Fruit fly (Drosophila melanogaster) whole organism, embryonic: ENCODE results near the gene CheB38b.

Experiments used
- Abd-B ChIP-seq: fragments of 200-800 bp; sonication (Bioruptor generic); optimal IDR thresholded peaks from 2 replicates; lab custom pipeline; 2018; ENCODE audit warnings: missing biosample characterization, mild to moderate bottlenecking, missing genetic modification characterization, moderate library complexity
- Bdp1 ChIP-seq: fragments of 200-800 bp; sonication (Bioruptor generic); optimal IDR thresholded peaks from 3 replicates; lab custom pipeline; 2016; ENCODE audit warnings: missing biosample characterization, missing genetic modification characterization
- Bgb ChIP-seq: fragments of 200-800 bp; sonication (Bioruptor generic); IDR thresholded peaks from 2 replicates; pipeline ENCODE4 v1.3.6; 2022; ENCODE audit warnings: missing biosample characterization, missing genetic modification characterization; ENCODE audit not compliant: partially characterized antibody
- CG10147 ChIP-seq: fragments of 200-800 bp; sonication (Bioruptor generic); optimal IDR thresholded peaks from 2 replicates; lab custom pipeline; 2019; ENCODE audit warnings: missing biosample characterization, mild to moderate bottlenecking, missing genetic modification characterization, moderate library complexity
- CG10366 ChIP-seq: fragments of 200-800 bp; sonication (Bioruptor generic); IDR thresholded peaks from 2 replicates; pipeline ENCODE4 v1.3.6; 2022; ENCODE audit warnings: missing biosample characterization, missing genetic modification characterization
- CG10543 ChIP-seq: fragments of 200-800 bp; sonication (Bioruptor generic); optimal IDR thresholded peaks from 3 replicates; lab custom pipeline; 2017; ENCODE audit warnings: missing biosample characterization, mild to moderate bottlenecking, missing genetic modification characterization, moderate library complexity
- CG11398 ChIP-seq: fragments of 200-800 bp; sonication (Bioruptor generic); optimal IDR thresholded peaks from 2 replicates; lab custom pipeline; 2016; ENCODE audit warnings: missing biosample characterization, missing genetic modification characterization
- CG11560 ChIP-seq: fragments of 200-800 bp; sonication (Bioruptor generic); IDR thresholded peaks from 3 replicates; pipeline ENCODE4 v1.3.6; 2022; ENCODE audit warnings: missing biosample characterization, missing genetic modification characterization
- CG13287 ChIP-seq: fragments of 200-800 bp; sonication (Bioruptor generic); IDR thresholded peaks from 2 replicates; pipeline ENCODE4 v1.3.6; 2022; ENCODE audit warnings: missing biosample characterization, missing genetic modification characterization; ENCODE audit not compliant: partially characterized antibody
- CG13296 ChIP-seq: fragments of 200-800 bp; sonication (Bioruptor generic); optimal IDR thresholded peaks from 3 replicates; lab custom pipeline; 2018; ENCODE audit warnings: missing biosample characterization, mild to moderate bottlenecking, missing genetic modification characterization
- CG13624 ChIP-seq: fragments of 200-800 bp; sonication (Bioruptor generic); optimal IDR thresholded peaks from 2 replicates; lab custom pipeline; 2016; ENCODE audit warnings: missing biosample characterization, missing genetic modification characterization
- CG13894 ChIP-seq: fragments of 200-800 bp; sonication (Bioruptor generic); optimal IDR thresholded peaks from 3 replicates; lab custom pipeline; 2018; ENCODE audit warnings: missing biosample characterization, mild to moderate bottlenecking, missing genetic modification characterization, moderate library complexity
- CG1647 ChIP-seq: fragments of 200-800 bp; sonication (Bioruptor generic); optimal IDR thresholded peaks from 3 replicates; lab custom pipeline; 2016; ENCODE audit warnings: missing biosample characterization, missing genetic modification characterization
- CG18476 ChIP-seq: fragments of 200-800 bp; sonication (Bioruptor generic); optimal IDR thresholded peaks from 2 replicates; lab custom pipeline; 2016; ENCODE audit warnings: missing biosample characterization, mild to moderate bottlenecking, missing genetic modification characterization
- CG18764 ChIP-seq: fragments of 200-800 bp; sonication (Bioruptor generic); optimal IDR thresholded peaks from 3 replicates; lab custom pipeline; 2016; ENCODE audit warnings: missing biosample characterization, missing genetic modification characterization
- CG3065 ChIP-seq: fragments of 200-800 bp; sonication (Bioruptor generic); optimal IDR thresholded peaks from 2 replicates; lab custom pipeline; 2016; ENCODE audit warnings: missing biosample characterization, missing genetic modification characterization
- CG31365 ChIP-seq: fragments of 200-800 bp; sonication (Bioruptor generic); optimal IDR thresholded peaks from 2 replicates; lab custom pipeline; 2018; ENCODE audit warnings: missing biosample characterization, mild to moderate bottlenecking, missing genetic modification characterization
- CG34376 ChIP-seq: fragments of 200-800 bp; sonication (Bioruptor generic); optimal IDR thresholded peaks from 2 replicates; lab custom pipeline; 2018; ENCODE audit warnings: missing biosample characterization, mild to moderate bottlenecking, missing genetic modification characterization
- CG6683 ChIP-seq: fragments of 200-800 bp; sonication (Bioruptor generic); optimal IDR thresholded peaks from 2 replicates; lab custom pipeline; 2017; ENCODE audit warnings: missing biosample characterization, mild to moderate bottlenecking, missing genetic modification characterization, missing genetic modification reagents
- CG8290 ChIP-seq, 3 experiments: fragments of 200-800 bp; sonication (Bioruptor generic); optimal IDR thresholded peaks; 2 replicates each; lab custom pipeline; 2016 to 2019; ENCODE audit warnings: missing biosample characterization in 3 of 3, missing genetic modification characterization in 3 of 3, mild to moderate bottlenecking in 2 of 3, moderate library complexity in 1 of 3
- CrebB ChIP-seq: fragments of 200-800 bp; sonication (Bioruptor generic); optimal IDR thresholded peaks from 3 replicates; lab custom pipeline; 2018; ENCODE audit warnings: missing biosample characterization, mild to moderate bottlenecking, missing genetic modification characterization
- Deaf1 ChIP-seq: fragments of 200-800 bp; optimal IDR thresholded peaks from 3 replicates; lab custom pipeline; 2019; ENCODE audit warnings: missing biosample characterization, mild to moderate bottlenecking, missing genetic modification characterization, moderate library complexity
- Dip2 ChIP-seq: fragments of 200-800 bp; sonication (Bioruptor generic); IDR thresholded peaks from 2 replicates; pipeline ENCODE4 v1.3.6; 2022; ENCODE audit warnings: missing biosample characterization, missing genetic modification characterization
- Dip3 ChIP-seq: fragments of 200-800 bp; sonication (Bioruptor generic); optimal IDR thresholded peaks from 3 replicates; lab custom pipeline; 2016; ENCODE audit warnings: missing biosample characterization, missing genetic modification characterization
- H2.0 ChIP-seq: fragments of 200-800 bp; sonication (Bioruptor generic); IDR thresholded peaks from 2 replicates; pipeline ENCODE4 v1.3.6; 2022; ENCODE audit warnings: missing biosample characterization, missing genetic modification characterization
- HLH3B ChIP-seq: fragments of 200-800 bp; sonication (Bioruptor generic); IDR thresholded peaks from 2 replicates; pipeline ENCODE4 v1.3.6; 2022; ENCODE audit warnings: missing biosample characterization, missing genetic modification characterization
- Hand ChIP-seq: fragments of 200-800 bp; sonication (Bioruptor generic); optimal IDR thresholded peaks from 2 replicates; lab custom pipeline; 2017; ENCODE audit warnings: mild to moderate bottlenecking, missing biosample characterization, missing genetic modification reagents, missing genetic modification characterization
- Jarid2 ChIP-seq: fragments of 200-800 bp; sonication (Bioruptor generic); optimal IDR thresholded peaks from 3 replicates; lab custom pipeline; 2017; ENCODE audit warnings: mild to moderate bottlenecking, missing biosample characterization, missing genetic modification reagents, missing genetic modification characterization
- Max ChIP-seq: fragments of 200-800 bp; sonication (Bioruptor generic); optimal IDR thresholded peaks from 2 replicates; lab custom pipeline; 2016; ENCODE audit warnings: missing biosample characterization, mild to moderate bottlenecking, missing genetic modification characterization
- Poxn ChIP-seq: fragments of 200-800 bp; sonication (Bioruptor generic); IDR thresholded peaks from 2 replicates; pipeline ENCODE4 v1.3.6; 2022; ENCODE audit warnings: missing biosample characterization, missing genetic modification characterization
- Trl ChIP-seq, 3 experiments: fragments of >200 bp in 2 of 3; fragments of 200-800 bp in 1 of 3; sonication (Bioruptor generic) in 1 of 3; optimal IDR thresholded peaks; 2 replicates in 1 of 3; 3 replicates in 2 of 3; lab custom pipeline; 2016 to 2017; ENCODE audit warnings: missing biosample characterization in 1 of 3, missing genetic modification characterization in 1 of 3
- abd-A ChIP-seq: fragments of 200-800 bp; sonication (Bioruptor generic); optimal IDR thresholded peaks from 3 replicates; lab custom pipeline; 2019; ENCODE audit warnings: missing biosample characterization, mild to moderate bottlenecking, missing genetic modification characterization, moderate library complexity
- ac ChIP-seq: fragments of 200-800 bp; sonication (Bioruptor generic); optimal IDR thresholded peaks from 3 replicates; lab custom pipeline; 2017; ENCODE audit warnings: missing biosample characterization, mild to moderate bottlenecking, missing genetic modification characterization
- amos ChIP-seq: fragments of 200-800 bp; sonication (Bioruptor generic); IDR thresholded peaks from 2 replicates; pipeline ENCODE4 v1.3.6; 2022; ENCODE audit warnings: missing biosample characterization, missing genetic modification characterization; ENCODE audit not compliant: partially characterized antibody
- bowl ChIP-seq: fragments of 200-800 bp; sonication (Bioruptor generic); IDR thresholded peaks from 2 replicates; pipeline ENCODE4 v1.3.6; 2022; ENCODE audit warnings: missing biosample characterization, missing genetic modification characterization
- cato ChIP-seq: fragments of 200-800 bp; sonication (Bioruptor generic); optimal IDR thresholded peaks from 2 replicates; lab custom pipeline; 2016; ENCODE audit warnings: missing biosample characterization, missing genetic modification characterization, borderline replicate concordance
- disco-r ChIP-seq: fragments of 200-800 bp; sonication (Bioruptor generic); optimal IDR thresholded peaks from 2 replicates; lab custom pipeline; 2016; ENCODE audit warnings: missing biosample characterization, missing genetic modification characterization
- dmrt99B ChIP-seq: fragments of 200-800 bp; sonication (Bioruptor generic); optimal IDR thresholded peaks from 2 replicates; lab custom pipeline; 2018; ENCODE audit warnings: missing biosample characterization, mild to moderate bottlenecking, missing genetic modification characterization, moderate library complexity
- emc ChIP-seq: fragments of 200-800 bp; sonication (Bioruptor generic); optimal IDR thresholded peaks from 2 replicates; lab custom pipeline; 2016; ENCODE audit warnings: missing biosample characterization, missing genetic modification characterization
- ems ChIP-seq: fragments of 200-800 bp; sonication (Bioruptor generic); optimal IDR thresholded peaks from 3 replicates; lab custom pipeline; 2016; ENCODE audit warnings: missing biosample characterization, missing genetic modification characterization
- eyg ChIP-seq: fragments of 200-800 bp; sonication (Bioruptor generic); optimal IDR thresholded peaks from 3 replicates; lab custom pipeline; 2016; ENCODE audit warnings: missing biosample characterization, missing genetic modification characterization
- fd102C ChIP-seq: fragments of 200-800 bp; sonication (Bioruptor generic); optimal IDR thresholded peaks from 2 replicates; lab custom pipeline; 2018; ENCODE audit warnings: missing biosample characterization, mild to moderate bottlenecking, missing genetic modification characterization, moderate library complexity
- fd64A ChIP-seq: fragments of 200-800 bp; sonication (Bioruptor generic); optimal IDR thresholded peaks from 3 replicates; lab custom pipeline; 2018; ENCODE audit warnings: missing biosample characterization, mild to moderate bottlenecking, missing genetic modification characterization
- ftz-f1 ChIP-seq: fragments of 200-800 bp; sonication (Bioruptor generic); optimal IDR thresholded peaks from 2 replicates; lab custom pipeline; 2016; ENCODE audit warnings: missing biosample characterization, missing genetic modification characterization
- hb ChIP-seq: fragments of 200-800 bp; sonication (Bioruptor generic); IDR thresholded peaks from 3 replicates; pipeline ENCODE4 v1.3.6; 2022; ENCODE audit warnings: missing biosample characterization, missing genetic modification characterization; ENCODE audit not compliant: partially characterized antibody
- org-1 ChIP-seq: fragments of 200-800 bp; sonication (Bioruptor generic); optimal IDR thresholded peaks from 2 replicates; lab custom pipeline; 2017; ENCODE audit warnings: missing biosample characterization, missing genetic modification characterization
- otp ChIP-seq: fragments of 200-800 bp; sonication (Bioruptor generic); IDR thresholded peaks from 3 replicates; pipeline ENCODE4, ENCODE4 v1.3.6; 2022; ENCODE audit warnings: missing biosample characterization, missing genetic modification characterization
- pnt ChIP-seq: fragments of 200-800 bp; sonication (Bioruptor generic); optimal IDR thresholded peaks from 3 replicates; lab custom pipeline; 2016; ENCODE audit warnings: missing biosample characterization, missing genetic modification characterization
- shn ChIP-seq: fragments of 200-800 bp; sonication (Bioruptor generic); optimal IDR thresholded peaks from 3 replicates; lab custom pipeline; 2016; ENCODE audit warnings: missing biosample characterization, missing genetic modification characterization
- stwl ChIP-seq: fragments of 200-800 bp; sonication (Bioruptor generic); optimal IDR thresholded peaks from 3 replicates; lab custom pipeline; 2018; ENCODE audit warnings: missing biosample characterization, mild to moderate bottlenecking, missing genetic modification characterization, moderate library complexity
- sug ChIP-seq: fragments of 200-800 bp; optimal IDR thresholded peaks from 2 replicates; lab custom pipeline; 2019; ENCODE audit warnings: missing biosample characterization, mild to moderate bottlenecking, missing genetic modification characterization, moderate library complexity

Gene CheB38b

dm6 chr2L:20822025-20822371, 4.9 kb upstream of the CheB38b start (continued):
- no peak for TF ChIP-seq CrebB (tag; lab: Kevin White, UChicago)
- no peak for TF ChIP-seq otp
- TF ChIP-seq sug (tag; lab: Kevin White, UChicago) = peak; percentile 12
- TF ChIP-seq ems (GFP tag; lab: Kevin White, UChicago) = no peak
- peak; percentile 13 for TF ChIP-seq disco-r (GFP tag; lab: Kevin White, UChicago)
- TF ChIP-seq hb (GFP tag; lab: Robert Waterston, UW) = no peak
- no peak for TF ChIP-seq Bdp1 (GFP tag; lab: Kevin White, UChicago)
- no peak for TF ChIP-seq amos
- TF ChIP-seq bowl = peak; percentile 35; the same call in 1 of the 2 replicates
- TF ChIP-seq eyg = no peak
- no peak for TF ChIP-seq Jarid2 (GFP tag; lab: Kevin White, UChicago)
- no peak for TF ChIP-seq CG13624
- peak; percentile 28 for TF ChIP-seq CG10147 (GFP tag; lab: Kevin White, UChicago)
- no peak for TF ChIP-seq CG3065 (GFP tag; lab: Kevin White, UChicago)
- no peak for TF ChIP-seq fd64A (GFP tag; lab: Kevin White, UChicago)
- no peak for TF ChIP-seq CG10366 (GFP tag; lab: Robert Waterston, UW)
- no peak for TF ChIP-seq CG11398 (GFP tag; lab: Kevin White, UChicago)
- TF ChIP-seq fd102C = no peak
- no peak for TF ChIP-seq CG1647
- no peak for TF ChIP-seq Trl (optimal IDR thresholded peaks at IDR 0.05; lab: Kevin White, UChicago)
- TF ChIP-seq Trl (GFP tag; optimal IDR thresholded peaks at IDR 0.05; lab: Kevin White, UChicago) = no peak
- no peak for TF ChIP-seq Poxn (GFP tag; lab: Robert Waterston, UW)
- no peak for TF ChIP-seq CG10543 (GFP tag; lab: Kevin White, UChicago)
- no peak for TF ChIP-seq CG34376 (GFP tag; lab: Kevin White, UChicago)
- no peak for TF ChIP-seq H2.0
- TF ChIP-seq Deaf1 (tag; lab: Kevin White, UChicago) = peak; percentile 22
- no peak for TF ChIP-seq Dip3 (GFP tag; lab: Kevin White, UChicago)
- no peak for TF ChIP-seq org-1
- TF ChIP-seq ftz-f1 = peak; percentile 6
- no peak for TF ChIP-seq CG8290 (GFP tag; optimal IDR thresholded peaks at IDR 0.05; lab: Kevin White, UChicago)
- no peak for TF ChIP-seq CG8290 (tag; optimal IDR thresholded peaks at IDR 0.05; lab: Kevin White, UChicago)
- no peak for TF ChIP-seq dmrt99B
- TF ChIP-seq emc = no peak
- no peak for TF ChIP-seq stwl (tag; lab: Kevin White, UChicago)
- TF ChIP-seq CG18764 (GFP tag; lab: Kevin White, UChicago) = no peak
- no peak for TF ChIP-seq Hand (GFP tag; lab: Kevin White, UChicago)
- TF ChIP-seq CG31365 (tag; lab: Kevin White, UChicago) = peak; percentile 87
- no peak for TF ChIP-seq CG13894 (tag; lab: Kevin White, UChicago)
- TF ChIP-seq Max = no peak
- TF ChIP-seq HLH3B (GFP tag; lab: Robert Waterston, UW) = no peak
- no peak for TF ChIP-seq Abd-B (GFP tag; lab: Kevin White, UChicago)
- 0 out of 2 replicates have a peak, but pooled peaks have one; percentile 20 for TF ChIP-seq Bgb (GFP tag; lab: Robert Waterston, UW)
- TF ChIP-seq ac (GFP tag; lab: Kevin White, UChicago) = no peak
- no peak for TF ChIP-seq cato (GFP tag; lab: Kevin White, UChicago)
- TF ChIP-seq CG11560 = no peak
- no peak for TF ChIP-seq CG13296
- no peak for TF ChIP-seq CG6683 (GFP tag; lab: Kevin White, UChicago)
- no peak for TF ChIP-seq shn (GFP tag; lab: Kevin White, UChicago)
- TF ChIP-seq CG18476 (GFP tag; lab: Kevin White, UChicago) = no peak
- no peak for TF ChIP-seq CG13287 (GFP tag; lab: Robert Waterston, UW)
- peak; percentile 36 for TF ChIP-seq abd-A (tag; lab: Kevin White, UChicago)
- TF ChIP-seq Dip2 (GFP tag; lab: Robert Waterston, UW) = no peak
- TF ChIP-seq pnt (GFP tag; lab: Kevin White, UChicago) = no peak
